Fruit fly (Drosophila melanogaster): ENCODE data around the gene cno.

DNA sequence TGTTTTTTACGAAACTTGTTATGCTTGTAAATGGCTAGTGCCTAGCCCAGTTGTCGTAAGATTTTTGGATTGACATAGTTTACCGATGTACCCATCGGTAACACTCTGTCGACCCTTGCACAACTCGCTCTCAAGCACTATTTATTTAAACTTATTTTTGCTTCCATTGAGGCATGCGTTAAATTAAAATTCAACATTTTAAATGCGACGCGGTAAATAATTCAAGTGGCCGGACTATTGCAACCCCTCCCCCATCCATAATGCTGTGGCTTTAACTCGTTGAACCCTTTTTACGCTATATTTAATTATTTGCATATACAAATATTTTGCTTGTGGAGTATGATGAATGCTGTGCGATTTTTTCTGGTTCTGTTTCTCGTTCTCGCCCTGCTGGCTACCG lies 32.1 kb upstream of the cno start:
- TF ChIP-seq CTCF (optimal IDR thresholded peaks at IDR 0.05) (no peak), CG8478 (optimal IDR thresholded peaks at IDR 0.05) (no peak)
